Worm (Caenorhabditis elegans): ENCODE measurements around the gene F46G10.1.

Gene F46G10.1

DNA sequence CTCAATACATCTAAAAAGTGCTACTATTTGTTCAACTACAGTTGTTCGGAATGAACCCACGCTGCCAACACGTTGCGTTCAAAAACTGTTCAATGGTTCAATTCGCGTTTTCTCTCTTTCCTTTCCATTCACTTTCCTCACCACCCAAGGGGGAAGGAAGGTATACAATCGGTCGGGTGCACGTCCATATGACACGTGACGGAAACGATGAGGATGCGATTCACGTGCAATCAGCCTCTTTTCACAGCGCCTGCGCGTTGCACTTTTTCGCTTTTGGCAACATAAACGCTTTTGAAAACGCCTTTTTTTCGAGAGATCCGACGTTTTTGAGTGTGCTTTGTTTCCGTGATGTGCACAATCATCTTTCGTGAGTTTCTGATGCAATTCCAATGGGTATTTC, 47.0 kb upstream of the F46G10.1 start (continued):
- no peak for TF ChIP-seq aly-2 (tag; optimal IDR thresholded peaks at IDR 0.05)
- TF ChIP-seq nhr-85 (tag) = peak; percentile 98
- TF ChIP-seq zip-4 (GFP tag; optimal IDR thresholded peaks at IDR 0.05) = peak; percentile 24
- TF ChIP-seq sup-37 (GFP tag; optimal IDR thresholded peaks at IDR 0.05) = peak; percentile 64
- no peak for TF ChIP-seq F16B12.6 (tag; optimal IDR thresholded peaks at IDR 0.05)
- TF ChIP-seq pax-3 (tag; optimal IDR thresholded peaks at IDR 0.05) = no peak
- peak; percentile 74 for TF ChIP-seq aha-1 (tag; optimal IDR thresholded peaks at IDR 0.05)
- peak; percentile 90 for TF ChIP-seq tbx-2 (tag; optimal IDR thresholded peaks at IDR 0.05)
- TF ChIP-seq ztf-4 (tag; optimal IDR thresholded peaks at IDR 0.05) = peak; percentile 84
- TF ChIP-seq unc-30 (tag; optimal IDR thresholded peaks at IDR 0.05) = no peak
- TF ChIP-seq hlh-17 (GFP tag; optimal IDR thresholded peaks at IDR 0.05; ENCODE audit: borderline replicate concordance) = no peak
- TF ChIP-seq unc-62 (GFP tag; optimal IDR thresholded peaks at IDR 0.05) = no peak
- TF ChIP-seq mab-9 (GFP tag; IDR thresholded peaks at IDR 0.05) = no peak
- no peak for TF ChIP-seq ces-1 (GFP tag; optimal IDR thresholded peaks at IDR 0.05)
- TF ChIP-seq lsy-2 (tag; optimal IDR thresholded peaks at IDR 0.05) = peak; percentile 58 to 79
- no peak for TF ChIP-seq pag-3 (tag; optimal IDR thresholded peaks at IDR 0.05; ENCODE audit: borderline replicate concordance, insufficient read depth)
- no peak for TF ChIP-seq nhr-28 (tag; optimal IDR thresholded peaks at IDR 0.05)
- peak; percentile 77 for TF ChIP-seq skn-1 (tag; optimal IDR thresholded peaks at IDR 0.05)
- no peak for TF ChIP-seq ceh-90 (tag; optimal IDR thresholded peaks at IDR 0.05)
- TF ChIP-seq snpc-4 (tag; optimal IDR thresholded peaks at IDR 0.05) = peak; percentile 12
- no peak for TF ChIP-seq ztf-11 (tag; optimal IDR thresholded peaks at IDR 0.05)
- TF ChIP-seq pqm-1 (tag; optimal IDR thresholded peaks at IDR 0.05) = no peak
- TF ChIP-seq alr-1 (tag; optimal IDR thresholded peaks at IDR 0.05; ENCODE audit: borderline replicate concordance) = no peak
- TF ChIP-seq swsn-7 (tag; optimal IDR thresholded peaks at IDR 0.05) = peak; percentile 71
- TF ChIP-seq unc-98 (GFP tag; IDR thresholded peaks at IDR 0.05) = no peak
- TF ChIP-seq mef-2 (tag; optimal IDR thresholded peaks at IDR 0.05) = peak; percentile 58
- TF ChIP-seq ceh-88 (GFP tag; IDR thresholded peaks at IDR 0.05) = peak; percentile 32; the same call in 1 of the 2 replicates
- peak; percentile 97 for TF ChIP-seq nhr-71 (tag; optimal IDR thresholded peaks at IDR 0.05)
- TF ChIP-seq hlh-4 (tag; optimal IDR thresholded peaks at IDR 0.05) = no peak
- TF ChIP-seq lin-15B (tag; optimal IDR thresholded peaks at IDR 0.05) = no peak
- TF ChIP-seq egl-27 (tag; optimal IDR thresholded peaks at IDR 0.05) = peak; percentile 86 to 93
- TF ChIP-seq ama-1 (optimal IDR thresholded peaks at IDR 0.05) = no peak
- TF ChIP-seq vab-15 (tag; optimal IDR thresholded peaks at IDR 0.05) = no peak
- TF ChIP-seq elt-2 (tag; optimal IDR thresholded peaks at IDR 0.05) = peak; percentile 82
- peak in 2 of 3 experiments; percentile 1 to 35 for TF ChIP-seq dpl-1 (GFP tag; optimal IDR thresholded peaks at IDR 0.05)
- peak; percentile 98 for TF ChIP-seq nhr-20 (tag; optimal IDR thresholded peaks at IDR 0.05)
- TF ChIP-seq ceh-82 (tag; optimal IDR thresholded peaks at IDR 0.05) = peak; percentile 1 to 53 (median 49)
- TF ChIP-seq C34B4.2 (tag; optimal IDR thresholded peaks at IDR 0.05) = no peak
- no peak for TF ChIP-seq fkh-8 (tag; optimal IDR thresholded peaks at IDR 0.05)
- TF ChIP-seq nhr-12 (tag; optimal IDR thresholded peaks at IDR 0.05) = no peak
- TF ChIP-seq lin-13 (GFP tag; optimal IDR thresholded peaks at IDR 0.05) = peak; percentile 63
- TF ChIP-seq lin-39 (tag; optimal IDR thresholded peaks at IDR 0.05) = no peak
- no peak for TF ChIP-seq efl-3 (GFP tag; optimal IDR thresholded peaks at IDR 0.05)
- TF ChIP-seq grh-1 (GFP tag; IDR thresholded peaks at IDR 0.05) = peak; percentile 76
- peak; percentile 98 for TF ChIP-seq fkh-10 (GFP tag; optimal IDR thresholded peaks at IDR 0.05)
- peak; percentile 94 for TF ChIP-seq nhr-90 (tag; optimal IDR thresholded peaks at IDR 0.05; ENCODE audit: poor library complexity)
- peak; percentile 70 for TF ChIP-seq nhr-237 (tag; optimal IDR thresholded peaks at IDR 0.05)
- TF ChIP-seq lin-14 (GFP tag; optimal IDR thresholded peaks at IDR 0.05) = peak; percentile 97
- no peak for TF ChIP-seq sptf-1 (tag; optimal IDR thresholded peaks at IDR 0.05)
- peak in 5 of 6 experiments; percentile 53 to 91 (median 66) for TF ChIP-seq elt-3 (tag; optimal IDR thresholded peaks at IDR 0.05)
- peak; percentile 4; the same call in 1 of the 2 replicates for TF ChIP-seq isw-1 (GFP tag; IDR thresholded peaks at IDR 0.05)
- no peak for TF ChIP-seq nhr-76 (tag; optimal IDR thresholded peaks at IDR 0.05)
- TF ChIP-seq unc-86 (tag; optimal IDR thresholded peaks at IDR 0.05) = peak; percentile 28
